Fruit fly (Drosophila melanogaster) whole organism, embryonic: ENCODE results near the gene fwd.
A peak's percentile ranks its signal among the peaks of the same experiment; 100 is the strongest.

Source experiments
- Antp ChIP-seq: fragments of 200-800 bp; sonication (Bioruptor generic); optimal IDR thresholded peaks from 3 replicates; lab custom pipeline; 2016; ENCODE audit warnings: missing biosample characterization, missing genetic modification characterization
- C15 ChIP-seq: fragments of 200-800 bp; sonication (Bioruptor generic); IDR thresholded peaks from 3 replicates; pipeline ENCODE4 v1.3.6; 2022; ENCODE audit warnings: missing biosample characterization, missing genetic modification characterization
- CG11695 ChIP-seq: fragments of 200-800 bp; sonication (Bioruptor generic); IDR thresholded peaks from 3 replicates; pipeline ENCODE4 v1.3.6; 2022; ENCODE audit warnings: missing biosample characterization, missing genetic modification characterization
- CG12659 ChIP-seq: fragments of 200-800 bp; sonication (Bioruptor generic); optimal IDR thresholded peaks from 3 replicates; lab custom pipeline; 2017; ENCODE audit warnings: mild to moderate bottlenecking, missing biosample characterization, missing genetic modification reagents, missing genetic modification characterization
- CG13287 ChIP-seq: fragments of 200-800 bp; sonication (Bioruptor generic); IDR thresholded peaks from 2 replicates; pipeline ENCODE4 v1.3.6; 2022; ENCODE audit warnings: missing biosample characterization, missing genetic modification characterization; ENCODE audit not compliant: partially characterized antibody
- CG14014 ChIP-seq: fragments of 200-800 bp; sonication (Bioruptor generic); IDR thresholded peaks from 2 replicates; pipeline ENCODE4 v1.3.6; 2022; ENCODE audit warnings: missing biosample characterization, missing genetic modification characterization
- CG15696 ChIP-seq: fragments of 200-800 bp; sonication (Bioruptor generic); optimal IDR thresholded peaks from 2 replicates; lab custom pipeline; 2019; ENCODE audit warnings: missing biosample characterization, mild to moderate bottlenecking, missing genetic modification characterization, moderate library complexity
- CG1602 ChIP-seq: fragments of 200-800 bp; sonication (Bioruptor generic); optimal IDR thresholded peaks from 3 replicates; lab custom pipeline; 2016; ENCODE audit warnings: missing biosample characterization, missing genetic modification characterization
- CG31224 ChIP-seq: fragments of 200-800 bp; sonication (Bioruptor generic); IDR thresholded peaks from 2 replicates; pipeline ENCODE4 v1.3.6; 2022; ENCODE audit warnings: missing biosample characterization, missing genetic modification characterization
- CG34224 ChIP-seq: fragments of 200-800 bp; sonication (Bioruptor generic); IDR thresholded peaks from 3 replicates; pipeline ENCODE4 v1.3.6; 2022; ENCODE audit warnings: missing biosample characterization, missing genetic modification characterization; ENCODE audit not compliant: partially characterized antibody
- CG34422 ChIP-seq: fragments of 200-800 bp; sonication (Bioruptor generic); IDR thresholded peaks from 3 replicates; pipeline ENCODE4 v1.3.6; 2022; ENCODE audit warnings: missing biosample characterization, missing genetic modification characterization
- CG4328 ChIP-seq: fragments of 200-800 bp; sonication (Bioruptor generic); optimal IDR thresholded peaks from 3 replicates; lab custom pipeline; 2017; ENCODE audit warnings: missing biosample characterization, missing genetic modification reagents, missing genetic modification characterization
- CG4404 ChIP-seq: fragments of 200-800 bp; sonication (Bioruptor generic); IDR thresholded peaks from 2 replicates; pipeline ENCODE4 v1.3.6; 2022; ENCODE audit warnings: missing biosample characterization, missing genetic modification characterization
- CG6683 ChIP-seq: fragments of 200-800 bp; sonication (Bioruptor generic); optimal IDR thresholded peaks from 2 replicates; lab custom pipeline; 2017; ENCODE audit warnings: missing biosample characterization, mild to moderate bottlenecking, missing genetic modification characterization, missing genetic modification reagents
- CG7786 ChIP-seq: fragments of 200-800 bp; sonication (Bioruptor generic); optimal IDR thresholded peaks from 2 replicates; lab custom pipeline; 2016; ENCODE audit warnings: missing biosample characterization, missing genetic modification characterization
- CG7928 ChIP-seq: fragments of 200-800 bp; sonication (Bioruptor generic); optimal IDR thresholded peaks from 2 replicates; lab custom pipeline; 2017; ENCODE audit warnings: missing biosample characterization, mild to moderate bottlenecking, missing genetic modification characterization
- CG9817 ChIP-seq: fragments of 200-800 bp; sonication (Bioruptor generic); optimal IDR thresholded peaks from 2 replicates; lab custom pipeline; 2018; ENCODE audit warnings: missing biosample characterization, mild to moderate bottlenecking, missing genetic modification characterization, moderate library complexity
- Camta ChIP-seq: fragments of 200-800 bp; sonication (Bioruptor generic); optimal IDR thresholded peaks from 2 replicates; lab custom pipeline; 2016; ENCODE audit warnings: missing biosample characterization, missing genetic modification characterization
- Dad ChIP-seq: fragments of 200-800 bp; sonication (Bioruptor generic); optimal IDR thresholded peaks from 3 replicates; lab custom pipeline; 2016; ENCODE audit warnings: missing biosample characterization, missing genetic modification characterization
- Dp ChIP-seq: fragments of 200-800 bp; sonication (Bioruptor generic); optimal IDR thresholded peaks from 2 replicates; lab custom pipeline; 2018; ENCODE audit warnings: missing biosample characterization, mild to moderate bottlenecking, missing genetic modification characterization, moderate library complexity
- HLH3B ChIP-seq: fragments of 200-800 bp; sonication (Bioruptor generic); IDR thresholded peaks from 2 replicates; pipeline ENCODE4 v1.3.6; 2022; ENCODE audit warnings: missing biosample characterization, missing genetic modification characterization
- Kr ChIP-seq: fragments of 200-800 bp; sonication (Bioruptor generic); optimal IDR thresholded peaks from 2 replicates; lab custom pipeline; 2017; ENCODE audit warnings: missing biosample characterization, mild to moderate bottlenecking, missing genetic modification characterization
- Max ChIP-seq: fragments of 200-800 bp; sonication (Bioruptor generic); optimal IDR thresholded peaks from 2 replicates; lab custom pipeline; 2016; ENCODE audit warnings: missing biosample characterization, mild to moderate bottlenecking, missing genetic modification characterization
- Med ChIP-seq: fragments of 200-800 bp; sonication (Bioruptor generic); peaks from one replicate; lab custom pipeline; 2016; ENCODE audit warnings: missing biosample characterization, missing genetic modification characterization, mild to moderate bottlenecking, inconsistent platforms, moderate library complexity
- Optix ChIP-seq: fragments of 200-800 bp; sonication (Bioruptor generic); IDR thresholded peaks from 3 replicates; pipeline ENCODE4 v1.3.6; 2022; ENCODE audit warnings: missing biosample characterization, missing genetic modification characterization
- Ravus ChIP-seq: fragments of 200-800 bp; sonication (Bioruptor generic); IDR thresholded peaks from 2 replicates; pipeline ENCODE4 v1.3.6; 2022; ENCODE audit warnings: missing biosample characterization, missing genetic modification characterization
- Scr ChIP-seq: fragments of 200-800 bp; sonication (Bioruptor generic); IDR thresholded peaks from 2 replicates; pipeline ENCODE4 v1.3.6; 2022; ENCODE audit warnings: missing biosample characterization, missing genetic modification characterization; ENCODE audit not compliant: partially characterized antibody
- Sry-δ ChIP-seq: fragments of 200-800 bp; sonication (Bioruptor generic); optimal IDR thresholded peaks from 2 replicates; lab custom pipeline; 2016; ENCODE audit warnings: missing biosample characterization, missing genetic modification characterization
- TFAM ChIP-seq: fragments of 200-800 bp; sonication (Bioruptor generic); optimal IDR thresholded peaks from 2 replicates; lab custom pipeline; 2017; ENCODE audit warnings: missing biosample characterization, missing genetic modification characterization, inconsistent platforms
- ash1 ChIP-seq: fragments of 200-800 bp; sonication (Bioruptor generic); optimal IDR thresholded peaks from 2 replicates; lab custom pipeline; 2018; ENCODE audit warnings: missing biosample characterization, mild to moderate bottlenecking, missing genetic modification characterization
- chn ChIP-seq: fragments of 200-800 bp; sonication (Bioruptor generic); optimal IDR thresholded peaks from 2 replicates; lab custom pipeline; 2016; ENCODE audit warnings: missing biosample characterization, missing genetic modification characterization
- croc ChIP-seq: fragments of 200-800 bp; sonication (Bioruptor generic); conservative IDR thresholded peaks from 3 replicates; pipeline ENCODE4 v1.3.6; 2022; ENCODE audit warnings: missing biosample characterization, missing genetic modification characterization
- ems ChIP-seq: fragments of 200-800 bp; sonication (Bioruptor generic); optimal IDR thresholded peaks from 3 replicates; lab custom pipeline; 2016; ENCODE audit warnings: missing biosample characterization, missing genetic modification characterization
- fd3F ChIP-seq: fragments of 200-800 bp; sonication (Bioruptor generic); optimal IDR thresholded peaks from 2 replicates; lab custom pipeline; 2018; ENCODE audit warnings: missing biosample characterization, mild to moderate bottlenecking, missing genetic modification characterization, moderate library complexity
- ham ChIP-seq: fragments of 200-800 bp; sonication (Bioruptor generic); IDR thresholded peaks from 2 replicates; pipeline ENCODE4 v1.3.6; 2022; ENCODE audit warnings: missing biosample characterization, missing genetic modification characterization
- hbn ChIP-seq: fragments of 200-800 bp; sonication (Bioruptor generic); IDR thresholded peaks from 2 replicates; pipeline ENCODE4 v1.3.6; 2022; ENCODE audit warnings: missing biosample characterization, missing genetic modification characterization; ENCODE audit not compliant: partially characterized antibody
- inv ChIP-seq: fragments of 200-800 bp; sonication (Bioruptor generic); IDR thresholded peaks from 2 replicates; pipeline ENCODE4 v1.3.6; 2022; ENCODE audit warnings: missing biosample characterization, missing genetic modification characterization; ENCODE audit not compliant: partially characterized antibody
- maf-S ChIP-seq: fragments of 200-800 bp; sonication (Bioruptor generic); optimal IDR thresholded peaks from 2 replicates; lab custom pipeline; 2016; ENCODE audit warnings: missing biosample characterization, missing genetic modification characterization
- nom ChIP-seq: fragments of 200-800 bp; sonication (Bioruptor generic); optimal IDR thresholded peaks from 2 replicates; lab custom pipeline; 2017; ENCODE audit warnings: missing biosample characterization, missing genetic modification characterization, mild to moderate bottlenecking, moderate library complexity, missing genetic modification reagents
- onecut ChIP-seq: fragments of 200-800 bp; sonication (Bioruptor generic); IDR thresholded peaks from 2 replicates; pipeline ENCODE4 v1.3.6; 2022; ENCODE audit warnings: missing biosample characterization, missing genetic modification characterization
- pb ChIP-seq: fragments of 200-800 bp; sonication (Bioruptor generic); optimal IDR thresholded peaks from 3 replicates; lab custom pipeline; 2016; ENCODE audit warnings: missing biosample characterization, missing genetic modification characterization
- pita ChIP-seq: fragments of 200-800 bp; sonication (Bioruptor generic); optimal IDR thresholded peaks from 2 replicates; lab custom pipeline; 2017; ENCODE audit warnings: missing biosample characterization, mild to moderate bottlenecking, missing genetic modification characterization
- prd ChIP-seq, 3 experiments: fragments of >200 bp in 2 of 3; fragments of 200-800 bp in 1 of 3; sonication (Bioruptor generic) in 1 of 3; optimal IDR thresholded peaks in 2 of 3; IDR thresholded peaks in 1 of 3; 2 replicates in 2 of 3; 3 replicates in 1 of 3; pipeline versions ENCODE4 v1.3.6 to Lab custom; 2017 to 2022; ENCODE audit warnings: missing biosample characterization in 1 of 3, missing genetic modification characterization in 1 of 3
- ro ChIP-seq: fragments of 200-800 bp; sonication (Bioruptor generic); IDR thresholded peaks from 2 replicates; pipeline ENCODE4 v1.3.6; 2022; ENCODE audit warnings: missing biosample characterization, missing genetic modification characterization
- stwl ChIP-seq: fragments of 200-800 bp; sonication (Bioruptor generic); optimal IDR thresholded peaks from 3 replicates; lab custom pipeline; 2018; ENCODE audit warnings: missing biosample characterization, mild to moderate bottlenecking, missing genetic modification characterization, moderate library complexity
- sug ChIP-seq: fragments of 200-800 bp; optimal IDR thresholded peaks from 2 replicates; lab custom pipeline; 2019; ENCODE audit warnings: missing biosample characterization, mild to moderate bottlenecking, missing genetic modification characterization, moderate library complexity
- tgo ChIP-seq: fragments of 200-800 bp; sonication (Bioruptor generic); IDR thresholded peaks from 3 replicates; pipeline ENCODE4 v1.3.6; 2022; ENCODE audit warnings: missing biosample characterization, missing genetic modification characterization
- trem ChIP-seq: fragments of 200-800 bp; optimal IDR thresholded peaks from 3 replicates; lab custom pipeline; 2019; ENCODE audit warnings: missing biosample characterization, mild to moderate bottlenecking, missing genetic modification characterization, moderate library complexity

The fwd gene

dm6 chr3L:257618-258475 lies 61.8 kb downstream of the fwd start, which contains the start of the genes DIP2 and wac (continued):
- no peak for TF ChIP-seq C15
- peak; percentile 27 for TF ChIP-seq ash1 (GFP tag; lab: Kevin White, UChicago)
- peak; percentile 81 for TF ChIP-seq CG7786 (GFP tag; lab: Kevin White, UChicago)
- TF ChIP-seq CG34422 (GFP tag; lab: Robert Waterston, UW), result peak; percentile 82
- TF ChIP-seq chn (GFP tag; lab: Kevin White, UChicago), result peak; percentile 83
- peak; percentile 98 for TF ChIP-seq Med (GFP tag; lab: Kevin White, UChicago)
- peak; percentile 49 for TF ChIP-seq CG4404 (GFP tag; lab: Robert Waterston, UW)
- peak; percentile 55 for TF ChIP-seq CG15696
- peak; percentile 94 for TF ChIP-seq Antp (GFP tag; lab: Kevin White, UChicago)
- TF ChIP-seq Sry-δ (GFP tag; lab: Kevin White, UChicago), result peak; percentile 98
- no peak for TF ChIP-seq Kr (GFP tag; lab: Kevin White, UChicago)
- peak; percentile 14; the same call in 1 of the 2 replicates for TF ChIP-seq ham (GFP tag; lab: Robert Waterston, UW)
- peak; percentile 42 for TF ChIP-seq CG1602
- peak; percentile 64 for TF ChIP-seq CG9817 (tag; lab: Kevin White, UChicago)
- TF ChIP-seq Camta (GFP tag; lab: Kevin White, UChicago), result peak; percentile 50
- TF ChIP-seq tgo, result peak; percentile 71
- peak; percentile 6 for TF ChIP-seq CG6683 (GFP tag; lab: Kevin White, UChicago)
- peak; percentile 82 for TF ChIP-seq ems (GFP tag; lab: Kevin White, UChicago)
- TF ChIP-seq pita (GFP tag; lab: Kevin White, UChicago), result peak; percentile 46
- TF ChIP-seq trem (tag; lab: Kevin White, UChicago), result peak; percentile 100
- TF ChIP-seq CG31224 (GFP tag; lab: Robert Waterston, UW), result peak; percentile 55
- peak; percentile 95 for TF ChIP-seq CG7928 (GFP tag; lab: Kevin White, UChicago)
- peak; percentile 4 for TF ChIP-seq fd3F (GFP tag; lab: Kevin White, UChicago)
- TF ChIP-seq prd (optimal IDR thresholded peaks at IDR 0.05; lab: Kevin White, UChicago), result no peak
- peak; percentile 76; the same call in 2 of the 3 replicates for TF ChIP-seq prd (GFP tag; IDR thresholded peaks at IDR 0.05; lab: Robert Waterston, UW)
- TF ChIP-seq maf-S (GFP tag; lab: Kevin White, UChicago), result peak; percentile 64
- TF ChIP-seq hbn (GFP tag; lab: Robert Waterston, UW), result peak; percentile 85
- TF ChIP-seq pb (GFP tag; lab: Kevin White, UChicago), result peak; percentile 53
- TF ChIP-seq TFAM (GFP tag; lab: Kevin White, UChicago), result no peak
- TF ChIP-seq CG11695 (GFP tag; lab: Robert Waterston, UW), result no peak
- peak; percentile 79 for TF ChIP-seq stwl (tag; lab: Kevin White, UChicago)
- peak; percentile 84 for TF ChIP-seq inv (GFP tag; lab: Robert Waterston, UW)
- TF ChIP-seq Dp (GFP tag; lab: Kevin White, UChicago), result peak; percentile 77
- peak; percentile 58; the same call in 1 of the 2 replicates for TF ChIP-seq HLH3B (GFP tag; lab: Robert Waterston, UW)
- peak; percentile 86 for TF ChIP-seq CG34224
- TF ChIP-seq CG13287 (GFP tag; lab: Robert Waterston, UW), result peak; percentile 96
- peak; percentile 79 for TF ChIP-seq Dad
- TF ChIP-seq CG14014 (GFP tag; lab: Robert Waterston, UW), result peak; percentile 71
- no peak for TF ChIP-seq Ravus (GFP tag; lab: Robert Waterston, UW)
- TF ChIP-seq Optix (GFP tag; lab: Robert Waterston, UW), result peak; percentile 54; the same call in 2 of the 3 replicates
- peak; percentile 70 for TF ChIP-seq Max (GFP tag; lab: Kevin White, UChicago)
- peak; percentile 91 for TF ChIP-seq Scr (GFP tag; lab: Robert Waterston, UW)
- no peak for TF ChIP-seq ro
- peak; percentile 94 for TF ChIP-seq CG12659
- no peak for TF ChIP-seq croc (GFP tag; lab: Robert Waterston, UW)
- TF ChIP-seq nom (GFP tag; lab: Kevin White, UChicago), result no peak
- peak; percentile 32 for TF ChIP-seq CG4328 (GFP tag; lab: Kevin White, UChicago)
- peak; percentile 91 for TF ChIP-seq onecut
- TF ChIP-seq sug (tag; lab: Kevin White, UChicago), result peak; percentile 74
